Worm (Caenorhabditis elegans): ENCODE results near the gene ZK228.3.
A peak's percentile ranks its signal among the peaks of the same experiment; 100 is the strongest.

Gene ZK228.3

ce11 chrV:18461200-18461728 lies at the start of gene ZK228.3:
Gene ZK228.3, minus strand, starts transcription at chrV:18461250.
- TF ChIP-seq W03F9.2 (tag; optimal IDR thresholded peaks at IDR 0.05) (no peak), dao-5 (tag; optimal IDR thresholded peaks at IDR 0.05) (no peak), him-1 (tag; optimal IDR thresholded peaks at IDR 0.05) (no peak)

- no peak for TF ChIP-seq W03F9.2 (tag; optimal IDR thresholded peaks at IDR 0.05)
- no peak for TF ChIP-seq dao-5 (tag; optimal IDR thresholded peaks at IDR 0.05)
Measured at ce11 chrV:18508564-18508963, 47.5 kb upstream of the ZK228.3 start, which contains the start of gene Y51A2D.1. Gene Y51A2D.1, plus strand, starts transcription at chrV:18508864.

DNA sequence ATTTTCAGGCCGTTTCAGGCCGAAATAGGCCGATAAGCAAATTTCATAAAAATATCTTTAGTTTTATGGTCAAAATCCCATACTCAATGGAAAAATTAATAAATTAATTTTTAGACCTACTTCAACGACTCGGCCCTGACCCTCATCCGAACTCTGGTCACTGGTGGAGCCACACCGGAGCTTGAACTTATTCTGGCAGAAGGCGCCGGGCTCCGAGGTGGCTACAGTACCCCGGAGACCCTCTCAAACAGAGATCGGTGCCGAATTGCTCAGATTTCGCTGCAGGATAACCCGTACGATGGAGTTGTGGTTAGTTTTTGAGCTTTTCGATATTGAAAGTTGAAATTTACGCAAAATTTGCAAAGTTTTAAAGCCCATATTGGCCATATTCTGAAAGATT lies 45.7 kb upstream of the ZK228.3 start:
- TF ChIP-seq dao-5 (tag; optimal IDR thresholded peaks at IDR 0.05) (no peak), him-1 (tag; optimal IDR thresholded peaks at IDR 0.05) (no peak), W03F9.2 (tag; optimal IDR thresholded peaks at IDR 0.05) (no peak)

DNA sequence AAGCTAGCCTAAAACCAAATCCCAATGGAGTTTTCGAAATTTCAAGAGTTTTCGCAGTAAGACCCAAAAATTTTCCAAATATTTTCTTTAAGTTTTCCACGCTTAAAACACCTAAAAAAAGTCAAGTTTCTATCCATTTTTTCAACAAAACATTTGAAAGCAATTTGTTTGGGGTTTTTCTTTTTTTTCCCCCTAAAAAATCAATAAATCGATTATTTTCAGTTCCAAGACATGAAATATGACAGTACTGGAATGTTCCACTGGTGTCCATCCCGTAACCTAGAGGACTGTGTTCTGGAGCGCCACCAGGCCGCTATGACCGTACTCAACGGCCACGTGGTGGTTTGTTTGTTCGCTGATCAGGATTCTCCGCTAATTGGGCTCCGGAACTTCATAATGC lies 43.6 kb upstream of the ZK228.3 start:
- TF ChIP-seq dao-5 (tag; optimal IDR thresholded peaks at IDR 0.05) (no peak), him-1 (tag; optimal IDR thresholded peaks at IDR 0.05) (no peak), W03F9.2 (tag; optimal IDR thresholded peaks at IDR 0.05) (no peak)

DNA sequence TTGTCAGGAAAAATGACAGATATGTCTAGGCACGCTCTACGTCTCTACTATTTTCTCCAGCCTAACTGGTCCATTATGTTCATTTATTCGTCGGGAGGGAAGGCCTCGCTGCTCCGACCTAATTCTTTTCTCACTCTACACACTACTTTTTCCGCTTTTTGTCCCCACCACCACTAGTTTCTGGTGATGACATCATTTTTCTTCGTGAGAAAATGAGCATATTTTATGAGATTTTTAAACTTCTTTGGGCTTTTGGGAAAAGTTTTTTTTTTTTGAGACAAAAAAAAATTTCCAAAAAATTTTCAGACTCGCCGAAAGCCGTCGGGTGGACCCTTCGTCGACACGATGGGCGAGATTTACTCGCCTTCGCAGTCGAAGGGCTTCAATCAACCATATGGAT lies 30.9 kb upstream of the ZK228.3 start, which contains the start of gene slo-1:
slo-1 (plus strand) TSS at position 301 of the 400 bp plus-strand sequence.
- no peak for TF ChIP-seq W03F9.2 (tag; optimal IDR thresholded peaks at IDR 0.05)
- TF ChIP-seq him-1 (tag; optimal IDR thresholded peaks at IDR 0.05) = no peak
- no peak for TF ChIP-seq dao-5 (tag; optimal IDR thresholded peaks at IDR 0.05)

DNA sequence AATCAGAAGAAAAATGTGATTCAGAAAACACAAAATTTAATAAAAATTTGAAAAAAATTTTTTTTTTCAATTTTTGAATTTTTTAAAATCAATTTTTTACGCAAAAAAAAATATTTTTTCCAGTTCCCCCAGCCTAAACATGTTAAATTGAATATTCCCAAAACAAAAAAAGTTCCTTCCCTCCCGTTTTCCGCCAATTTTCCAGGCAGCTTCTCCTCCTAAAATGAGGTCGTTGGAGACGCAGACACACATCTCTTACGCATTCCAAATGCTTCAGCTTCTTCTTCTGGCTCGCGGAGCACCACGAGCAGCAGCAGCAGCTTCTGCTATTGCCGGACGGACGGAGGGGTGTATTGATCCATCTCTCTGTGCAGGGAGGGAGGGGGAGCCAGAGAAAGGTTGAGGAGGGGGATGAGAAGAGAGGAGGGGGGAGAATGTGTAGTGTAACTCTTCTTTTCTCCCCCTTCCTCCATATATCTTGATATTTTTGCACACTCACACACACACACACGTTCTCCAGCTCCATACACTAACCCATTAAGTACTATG lies 29.3 kb upstream of the ZK228.3 start:
- TF ChIP-seq W03F9.2 (tag; optimal IDR thresholded peaks at IDR 0.05) = no peak
- no peak for TF ChIP-seq dao-5 (tag; optimal IDR thresholded peaks at IDR 0.05)
- peak; percentile 81 for TF ChIP-seq him-1 (tag; optimal IDR thresholded peaks at IDR 0.05)

- TF ChIP-seq W03F9.2 (tag; optimal IDR thresholded peaks at IDR 0.05) (no peak), dao-5 (tag; optimal IDR thresholded peaks at IDR 0.05) (no peak), him-1 (tag; optimal IDR thresholded peaks at IDR 0.05) (no peak)
Measured at ce11 chrV:18487158-18487557, 26.1 kb upstream of the ZK228.3 start, which contains the start of gene Y51A2D.18. Gene Y51A2D.18, minus strand, starts transcription at chrV:18487258.

- no peak for TF ChIP-seq dao-5 (tag; optimal IDR thresholded peaks at IDR 0.05)
- no peak for TF ChIP-seq him-1 (tag; optimal IDR thresholded peaks at IDR 0.05)
- no peak for TF ChIP-seq W03F9.2 (tag; optimal IDR thresholded peaks at IDR 0.05)
Measured at ce11 chrV:18480231-18480630, 19.2 kb upstream of the ZK228.3 start, which contains the start of gene srh-178. Gene srh-178, minus strand, starts transcription at chrV:18480331.

ce11 chrV:18476090-18476489 lies 15.0 kb upstream of the ZK228.3 start, which contains the start of gene srh-179:
Gene srh-179, plus strand, starts transcription at chrV:18476390.
- no peak for TF ChIP-seq dao-5 (tag; optimal IDR thresholded peaks at IDR 0.05)
- no peak for TF ChIP-seq W03F9.2 (tag; optimal IDR thresholded peaks at IDR 0.05)
- no peak for TF ChIP-seq him-1 (tag; optimal IDR thresholded peaks at IDR 0.05)

DNA sequence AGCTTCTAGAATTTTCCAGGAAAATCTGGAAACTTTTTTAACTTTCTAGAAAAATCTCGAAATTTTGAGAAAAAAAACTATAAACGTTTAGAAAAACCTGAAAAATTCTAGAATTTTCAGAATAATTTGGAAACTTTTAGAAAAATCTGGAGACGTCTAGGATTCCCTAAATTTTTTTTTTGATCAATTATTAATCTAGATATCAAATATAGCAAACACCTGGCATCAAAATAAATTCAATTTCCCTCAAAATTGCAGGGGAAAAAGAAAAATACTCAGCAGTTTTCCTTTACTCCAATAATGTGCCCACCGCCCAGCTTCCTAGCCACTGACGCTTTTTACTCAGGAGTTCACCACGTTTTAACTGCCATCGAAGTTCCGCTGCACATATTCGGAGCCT lies 13.2 kb upstream of the ZK228.3 start, which contains the start of gene srh-181:
srh-181 (plus strand) TSS at position 301 of the 400 bp plus-strand sequence.
- no peak for TF ChIP-seq him-1 (tag; optimal IDR thresholded peaks at IDR 0.05)
- TF ChIP-seq dao-5 (tag; optimal IDR thresholded peaks at IDR 0.05) = no peak
- no peak for TF ChIP-seq W03F9.2 (tag; optimal IDR thresholded peaks at IDR 0.05)

ce11 chrV:18473415-18473814 lies 12.4 kb upstream of the ZK228.3 start, which contains the start of gene srh-182:
Gene srh-182, minus strand, starts transcription at chrV:18473515.
- TF ChIP-seq W03F9.2 (tag; optimal IDR thresholded peaks at IDR 0.05) = no peak
- no peak for TF ChIP-seq him-1 (tag; optimal IDR thresholded peaks at IDR 0.05)
- TF ChIP-seq dao-5 (tag; optimal IDR thresholded peaks at IDR 0.05) = no peak

DNA sequence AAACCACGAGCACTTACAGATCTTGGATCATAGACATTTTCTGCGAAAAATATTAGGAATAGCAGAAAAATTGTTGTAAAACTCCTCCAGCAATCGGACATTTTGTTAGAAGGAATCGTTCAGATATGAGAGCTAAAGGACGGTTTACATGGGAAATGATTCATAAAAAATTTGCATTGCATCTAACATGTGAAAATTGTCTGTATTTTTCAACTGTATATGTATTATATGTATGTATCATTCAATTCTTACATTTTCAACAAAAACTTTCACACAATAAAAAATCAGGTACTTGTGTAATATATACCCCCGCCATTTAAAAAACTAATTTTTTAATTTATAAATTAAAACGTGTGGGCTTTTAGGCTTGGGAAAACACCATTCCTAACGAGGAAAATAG lies 7.0 kb upstream of the ZK228.3 start, which contains the start of gene ZK228.13:
ZK228.13 (minus strand) TSS at position 101 of the 400 bp plus-strand sequence.
- TF ChIP-seq dao-5 (tag; optimal IDR thresholded peaks at IDR 0.05) (no peak), W03F9.2 (tag; optimal IDR thresholded peaks at IDR 0.05) (no peak), him-1 (tag; optimal IDR thresholded peaks at IDR 0.05) (no peak)

DNA sequence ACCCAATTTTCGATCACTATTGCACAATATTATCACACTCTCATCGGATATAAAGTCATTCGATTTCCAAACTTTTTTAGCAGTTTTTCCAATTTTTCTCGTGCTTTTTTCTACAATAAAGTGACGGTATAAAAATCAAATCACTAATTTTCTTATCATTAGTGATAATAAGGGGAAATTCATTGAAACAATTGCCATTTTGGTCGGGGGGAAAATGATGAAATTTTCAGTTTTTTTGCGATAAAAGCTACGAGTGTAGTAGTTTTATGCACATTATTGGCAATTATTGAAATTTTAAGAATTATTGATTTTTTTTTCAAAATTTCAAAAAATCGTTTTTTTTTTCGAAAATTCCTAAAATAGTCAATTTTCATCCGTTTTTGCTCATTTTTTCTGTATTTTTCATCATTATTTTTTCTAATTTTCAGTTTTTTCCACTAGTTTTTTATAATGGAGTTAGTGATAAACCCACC lies 1.4 kb upstream of the ZK228.3 start, which contains the start of gene ZK228.4:
ZK228.4 (plus strand) TSS at position 423 of the 473 bp plus-strand sequence.
- no peak for TF ChIP-seq W03F9.2 (tag; optimal IDR thresholded peaks at IDR 0.05)
- no peak for TF ChIP-seq him-1 (tag; optimal IDR thresholded peaks at IDR 0.05)
- no peak for TF ChIP-seq dao-5 (tag; optimal IDR thresholded peaks at IDR 0.05)

ce11 chrV:18456574-18456973 lies 4.5 kb downstream of the ZK228.3 start, which contains the start of gene ZK228.10:
Gene ZK228.10, plus strand, starts transcription at chrV:18456874.
- no peak for TF ChIP-seq W03F9.2 (tag; optimal IDR thresholded peaks at IDR 0.05)
- no peak for TF ChIP-seq him-1 (tag; optimal IDR thresholded peaks at IDR 0.05)
- TF ChIP-seq dao-5 (tag; optimal IDR thresholded peaks at IDR 0.05) = no peak

Measured in whole organism, L4/young adult.